Worm (Caenorhabditis elegans) whole organism, late embryonic: ENCODE data around the gene snr-3.

Experiments
- C08G9.2 ChIP-seq: sonication (generic microtip); optimal IDR thresholded peaks from 2 replicates; lab custom pipeline; 2016; ENCODE audit warnings: mild to moderate bottlenecking, missing genetic modification characterization, moderate library complexity, missing compliant biosample characterization
- F13H6.1 ChIP-seq: sonication (generic microtip); optimal IDR thresholded peaks from 2 replicates; lab custom pipeline; 2016; ENCODE audit warnings: missing genetic modification characterization, missing compliant biosample characterization
- K02D7.2 ChIP-seq: sonication (generic microtip); optimal IDR thresholded peaks from 2 replicates; lab custom pipeline; 2017; ENCODE audit warnings: mild to moderate bottlenecking, missing genetic modification characterization, missing compliant biosample characterization
- K09A11.1 ChIP-seq: sonication (generic microtip); optimal IDR thresholded peaks from 2 replicates; lab custom pipeline; 2017; ENCODE audit warnings: antibody characterized with exemption, mild to moderate bottlenecking, missing genetic modification characterization, missing compliant biosample characterization; ENCODE audit not compliant: insufficient read depth
- Y22D7AL.16 ChIP-seq: sonication (generic microtip); optimal IDR thresholded peaks from 2 replicates; lab custom pipeline; 2016; ENCODE audit warnings: missing genetic modification characterization, missing compliant biosample characterization
- ahr-1 ChIP-seq: sonication (generic microtip); optimal IDR thresholded peaks from 2 replicates; lab custom pipeline; 2016; ENCODE audit warnings: missing genetic modification characterization, missing compliant biosample characterization
- ceh-14 ChIP-seq: sonication (generic microtip); optimal IDR thresholded peaks from 2 replicates; lab custom pipeline; 2016; ENCODE audit warnings: missing genotype, missing genetic modification characterization, missing compliant biosample characterization
- ceh-18 ChIP-seq: sonication (generic microtip); optimal IDR thresholded peaks from 2 replicates; lab custom pipeline; 2016; ENCODE audit warnings: missing genetic modification characterization, missing compliant biosample characterization
- ceh-19 ChIP-seq: fragments of 200-800 bp; sonication (Bioruptor generic); optimal IDR thresholded peaks from 2 replicates; lab custom pipeline; 2018; ENCODE audit warnings: mild to moderate bottlenecking, missing genetic modification characterization, missing compliant biosample characterization
- ceh-22 ChIP-seq: sonication (generic microtip); optimal IDR thresholded peaks from 2 replicates; lab custom pipeline; 2017; ENCODE audit warnings: missing biosample characterization, missing genetic modification characterization
- ceh-30 ChIP-seq: fragments of 150-350 bp; optimal IDR thresholded peaks from 2 replicates; lab custom pipeline; 2014; ENCODE audit warnings: missing biosample characterization, missing genetic modification characterization
- ceh-34 ChIP-seq: sonication (generic microtip); optimal IDR thresholded peaks from 2 replicates; lab custom pipeline; 2016; ENCODE audit warnings: mild to moderate bottlenecking, missing genetic modification characterization, missing compliant biosample characterization
- ceh-45 ChIP-seq: fragments of 200-800 bp; sonication (Bioruptor generic); IDR thresholded peaks from 2 replicates; pipeline ENCODE4 v1.3.6; 2022; ENCODE audit warnings: missing genetic modification reagents, missing genetic modification characterization, missing compliant biosample characterization
- che-1 ChIP-seq: sonication (generic microtip); optimal IDR thresholded peaks from 2 replicates; lab custom pipeline; 2016; ENCODE audit warnings: mild to moderate bottlenecking, missing genetic modification characterization, missing compliant biosample characterization
- dmd-4 ChIP-seq: sonication (generic microtip); optimal IDR thresholded peaks from 2 replicates; lab custom pipeline; 2016; ENCODE audit warnings: borderline replicate concordance, missing genetic modification characterization, missing compliant biosample characterization
- ets-4 ChIP-seq: sonication (generic microtip); optimal IDR thresholded peaks from 2 replicates; lab custom pipeline; 2016; ENCODE audit warnings: missing genetic modification characterization, missing compliant biosample characterization
- eyg-1 ChIP-seq: sonication (generic microtip); optimal IDR thresholded peaks from 2 replicates; lab custom pipeline; 2016; ENCODE audit warnings: missing genotype, missing genetic modification characterization, missing compliant biosample characterization
- fkh-6 ChIP-seq: sonication (generic microtip); optimal IDR thresholded peaks from 2 replicates; lab custom pipeline; 2016; ENCODE audit warnings: missing genetic modification characterization, missing compliant biosample characterization
- hlh-30 ChIP-seq: sonication (generic microtip); optimal IDR thresholded peaks from 2 replicates; lab custom pipeline; 2017; ENCODE audit warnings: antibody characterized with exemption, missing genetic modification characterization, missing compliant biosample characterization; ENCODE audit not compliant: insufficient read depth
- hlh-6 ChIP-seq: sonication (generic microtip); optimal IDR thresholded peaks from 2 replicates; lab custom pipeline; 2016; ENCODE audit warnings: missing genotype, missing genetic modification characterization, missing compliant biosample characterization
- lim-6 ChIP-seq: sonication (generic microtip); optimal IDR thresholded peaks from 2 replicates; lab custom pipeline; 2016; ENCODE audit warnings: missing genetic modification characterization, missing compliant biosample characterization
- lin-11 ChIP-seq: fragments of 200-800 bp; sonication (Bioruptor generic); optimal IDR thresholded peaks from 2 replicates; lab custom pipeline; 2018; ENCODE audit warnings: mild to moderate bottlenecking, missing genetic modification characterization, missing compliant biosample characterization
- mec-3 ChIP-seq: sonication (generic microtip); optimal IDR thresholded peaks from 2 replicates; lab custom pipeline; 2016; ENCODE audit warnings: borderline replicate concordance, missing genetic modification characterization, missing compliant biosample characterization
- nfya-1 ChIP-seq: sonication (generic microtip); optimal IDR thresholded peaks from 2 replicates; lab custom pipeline; 2017; ENCODE audit warnings: missing genetic modification characterization, mild to moderate bottlenecking, missing compliant biosample characterization, antibody characterized with exemption, moderate library complexity
- nhr-11 ChIP-seq: fragments of 150-350 bp; optimal IDR thresholded peaks from 2 replicates; lab custom pipeline; 2014; ENCODE audit warnings: missing biosample characterization, missing genetic modification characterization
- nhr-232 ChIP-seq: sonication (generic microtip); optimal IDR thresholded peaks from 2 replicates; lab custom pipeline; 2016; ENCODE audit warnings: missing genetic modification characterization, missing compliant biosample characterization
- npax-4 ChIP-seq: sonication (generic microtip); optimal IDR thresholded peaks from 2 replicates; lab custom pipeline; 2016; ENCODE audit warnings: missing genetic modification characterization, missing compliant biosample characterization
- pag-3 ChIP-seq: sonication (generic microtip); optimal IDR thresholded peaks from 2 replicates; lab custom pipeline; 2016; ENCODE audit warnings: missing compliant biosample characterization, missing genetic modification characterization, borderline replicate concordance
- pat-9 ChIP-seq: fragments of 200-800 bp; sonication (Bioruptor generic); optimal IDR thresholded peaks from 2 replicates; lab custom pipeline; 2018; ENCODE audit warnings: mild to moderate bottlenecking, missing genetic modification characterization, moderate library complexity, missing compliant biosample characterization
- pax-1 ChIP-seq: fragments of 150-350 bp; optimal IDR thresholded peaks from 2 replicates; lab custom pipeline; 2014; ENCODE audit warnings: missing biosample characterization, missing genetic modification characterization
- pha-2 ChIP-seq: sonication (generic microtip); optimal IDR thresholded peaks from 2 replicates; lab custom pipeline; 2017; ENCODE audit warnings: mild to moderate bottlenecking, missing genetic modification characterization, missing compliant biosample characterization
- pros-1 ChIP-seq: fragments of 150-350 bp; optimal IDR thresholded peaks from 2 replicates; lab custom pipeline; 2014; ENCODE audit warnings: missing biosample characterization, missing genetic modification reagents, missing genetic modification characterization
- rnt-1 ChIP-seq: sonication (generic microtip); optimal IDR thresholded peaks from 2 replicates; lab custom pipeline; 2016; ENCODE audit warnings: missing genetic modification characterization, missing compliant biosample characterization
- sox-2 ChIP-seq: fragments of 200-800 bp; sonication (Bioruptor generic); IDR thresholded peaks from 2 replicates; pipeline ENCODE4 v1.3.6; 2022; ENCODE audit warnings: missing genetic modification reagents, missing genetic modification characterization, missing compliant biosample characterization
- sox-4 ChIP-seq: sonication (generic microtip); optimal IDR thresholded peaks from 2 replicates; lab custom pipeline; 2017; ENCODE audit warnings: mild to moderate bottlenecking, missing genetic modification characterization, inconsistent platforms, missing compliant biosample characterization
- syd-9 ChIP-seq: sonication (generic microtip); optimal IDR thresholded peaks from 2 replicates; lab custom pipeline; 2016; ENCODE audit warnings: mild to moderate bottlenecking, missing genetic modification characterization, moderate library complexity, missing compliant biosample characterization
- ttx-3 ChIP-seq: sonication (generic microtip); optimal IDR thresholded peaks from 2 replicates; lab custom pipeline; 2016; ENCODE audit warnings: missing genetic modification reagents, missing genetic modification characterization, missing compliant biosample characterization
- unc-3 ChIP-seq, 2 experiments: fragments of 200-800 bp in 1 of 2; sonication (Bioruptor generic) in 1 of 2; sonication (generic microtip) in 1 of 2; conservative IDR thresholded peaks in 1 of 2; optimal IDR thresholded peaks in 1 of 2; 2 replicates each; pipeline versions ENCODE4 v1.3.6 to Lab custom; 2016 to 2022; ENCODE audit warnings: missing compliant biosample characterization in 2 of 2, missing genetic modification characterization in 2 of 2, missing genetic modification reagents in 1 of 2
- unc-42 ChIP-seq: sonication (generic microtip); optimal IDR thresholded peaks from 2 replicates; lab custom pipeline; 2016; ENCODE audit warnings: missing genotype, missing genetic modification characterization, missing compliant biosample characterization
- unc-86 ChIP-seq: sonication (generic microtip); optimal IDR thresholded peaks from 2 replicates; lab custom pipeline; 2016; ENCODE audit warnings: missing genetic modification characterization, missing compliant biosample characterization
- zip-5 ChIP-seq: sonication (generic microtip); optimal IDR thresholded peaks from 2 replicates; lab custom pipeline; 2016; ENCODE audit warnings: missing genetic modification characterization, missing compliant biosample characterization

snr-3 gene

DNA sequence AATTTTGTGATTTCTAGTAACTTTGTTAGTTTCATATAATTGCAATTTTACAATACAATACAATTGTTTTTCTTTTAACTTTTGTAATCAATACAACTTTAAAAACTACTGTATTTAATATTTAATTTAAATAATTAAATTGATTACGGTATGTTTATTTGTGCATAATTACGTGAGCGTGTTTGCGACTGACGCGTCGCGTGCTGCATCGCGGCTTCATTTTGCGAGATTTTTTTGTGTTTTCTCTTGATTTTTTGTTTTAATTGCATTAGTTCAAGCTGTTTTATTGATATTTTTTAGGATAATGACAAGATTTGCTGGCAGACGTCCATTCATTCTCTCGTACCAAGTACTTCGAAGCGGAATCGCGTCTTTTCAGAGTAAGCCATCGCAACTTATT, 12.9 kb downstream of the snr-3 start, which contains the start of gene T28D9.4:
T28D9.4 (plus strand) TSS at position 301 of the 400 bp plus-strand sequence.
- TF ChIP-seq pat-9 (tag; lab: Kevin White, UChicago) (no peak), C08G9.2 (no peak), Y22D7AL.16 (tag; lab: Kevin White, UChicago) (no peak), ceh-30 (tag; lab: Kevin White, UChicago) (no peak), pros-1 (tag; lab: Kevin White, UChicago) (no peak), ttx-3 (tag; lab: Kevin White, UChicago) (no peak), npax-4 (tag; lab: Kevin White, UChicago) (no peak), ceh-34 (tag; lab: Kevin White, UChicago) (no peak), ets-4 (no peak), unc-86 (tag; lab: Kevin White, UChicago) (no peak), mec-3 (tag; lab: Kevin White, UChicago) (no peak), syd-9 (tag; lab: Kevin White, UChicago) (no peak)

DNA sequence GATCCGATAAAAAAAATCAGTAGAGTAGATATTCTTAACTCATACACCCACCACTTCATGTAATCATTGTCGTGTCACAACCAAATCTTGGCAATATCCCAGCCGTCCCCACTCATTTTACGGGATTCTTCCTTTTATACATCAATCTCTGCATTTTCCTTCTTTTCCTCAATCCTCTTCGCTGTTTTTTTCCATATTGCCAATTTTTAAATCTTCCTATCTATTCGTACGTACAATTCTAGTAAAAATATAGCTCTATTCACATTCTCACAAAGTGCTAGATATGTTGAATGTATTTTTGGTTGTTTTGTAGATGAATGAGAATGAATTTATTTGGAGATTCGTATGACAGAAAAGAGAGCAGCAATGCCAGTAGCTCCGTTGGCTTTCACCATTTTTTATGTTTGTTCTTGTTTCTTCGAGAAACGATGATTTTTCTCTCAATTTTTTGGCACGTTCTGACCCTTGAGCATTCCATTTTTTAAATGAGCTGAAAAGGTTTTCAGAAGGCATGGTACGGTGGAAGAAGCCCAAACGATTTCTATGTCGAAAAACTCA, 14.3 kb downstream of the snr-3 start, which contains the start of gene T28D9.16:
T28D9.16 (plus strand) TSS at position 508 of the 558 bp plus-strand sequence.
- TF ChIP-seq eyg-1 (no peak), ceh-22 (tag; lab: Kevin White, UChicago) (no peak), ahr-1 (tag; lab: Kevin White, UChicago) (no peak), K09A11.1 (tag; lab: Kevin White, UChicago) (no peak), che-1 (tag; lab: Kevin White, UChicago) (no peak), Y22D7AL.16 (tag; lab: Kevin White, UChicago) (no peak), hlh-6 (tag; lab: Kevin White, UChicago) (no peak), ets-4 (no peak), syd-9 (tag; lab: Kevin White, UChicago) (no peak), ceh-14 (tag; lab: Kevin White, UChicago) (no peak), sox-2 (GFP tag; lab: Robert Waterston, UW) (no peak), sox-4 (tag; lab: Kevin White, UChicago) (no peak), nfya-1 (tag; lab: Kevin White, UChicago) (no peak), hlh-30 (tag; lab: Kevin White, UChicago) (no peak), lim-6 (tag; lab: Kevin White, UChicago) (no peak), zip-5 (tag; lab: Kevin White, UChicago) (no peak), ceh-34 (tag; lab: Kevin White, UChicago) (no peak), unc-3 (GFP tag; conservative IDR thresholded peaks at IDR 0.05; lab: Robert Waterston, UW) (no peak), unc-3 (tag; optimal IDR thresholded peaks at IDR 0.05; lab: Kevin White, UChicago) (no peak), fkh-6 (no peak)

DNA sequence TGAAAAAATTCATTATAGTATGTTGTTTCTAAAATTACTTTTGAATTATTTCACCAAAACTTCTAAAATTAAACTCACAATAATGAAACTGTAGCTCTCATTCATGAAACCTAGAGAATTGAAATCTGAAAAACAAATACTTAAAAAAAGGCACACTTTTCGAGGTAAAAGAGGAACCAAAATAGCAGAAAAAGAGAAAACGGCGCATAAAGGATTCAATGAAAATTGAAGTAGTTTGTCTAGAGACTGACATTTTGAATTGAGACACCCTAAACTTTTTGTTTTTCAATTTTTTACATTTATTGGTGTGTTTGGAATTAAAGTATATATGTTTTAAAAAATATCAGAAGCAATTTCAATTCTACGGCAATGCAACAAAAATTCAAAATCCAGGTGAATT, 18.6 kb downstream of the snr-3 start, which contains the start of gene dgk-5:
dgk-5 (minus strand) TSS at position 101 of the 400 bp plus-strand sequence.
- no peak for TF ChIP-seq pha-2 (tag; lab: Kevin White, UChicago)
- TF ChIP-seq rnt-1, result no peak
- TF ChIP-seq pat-9 (tag; lab: Kevin White, UChicago), result no peak
- TF ChIP-seq ceh-45 (GFP tag; lab: Robert Waterston, UW), result no peak
- no peak for TF ChIP-seq pax-1 (tag; lab: Kevin White, UChicago)
- TF ChIP-seq, all 69 proteins: peak for 0

DNA sequence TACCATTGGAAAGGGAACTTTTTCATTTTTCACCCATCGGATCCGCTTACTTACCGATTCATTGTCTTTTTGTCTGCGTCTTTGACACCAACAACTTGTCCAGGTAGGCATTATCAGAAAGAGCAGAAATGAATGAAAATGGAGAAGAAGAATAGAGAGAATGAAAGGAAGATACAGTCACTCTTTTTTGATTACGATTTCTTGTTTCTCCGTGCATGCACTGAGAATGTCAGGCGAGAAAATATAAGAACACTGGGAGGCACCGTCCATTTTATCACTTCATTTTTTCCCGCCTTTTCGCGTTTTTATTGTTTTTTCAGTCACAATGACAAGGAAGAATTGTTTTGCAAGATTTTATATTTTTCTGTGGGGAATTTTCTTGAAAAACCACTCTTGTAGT, 20.2 kb downstream of the snr-3 start:
- no peak for TF ChIP-seq ets-4
- no peak for TF ChIP-seq sox-4 (tag; lab: Kevin White, UChicago)
- no peak for TF ChIP-seq F13H6.1 (tag; lab: Kevin White, UChicago)
- no peak for TF ChIP-seq pag-3 (tag; lab: Kevin White, UChicago)
- no peak for TF ChIP-seq ceh-14 (tag; lab: Kevin White, UChicago)
- TF ChIP-seq rnt-1, result no peak
- TF ChIP-seq ceh-19 (GFP tag; lab: Kevin White, UChicago), result no peak
- no peak for TF ChIP-seq mec-3 (tag; lab: Kevin White, UChicago)
- no peak for TF ChIP-seq unc-42 (tag; lab: Kevin White, UChicago)
- TF ChIP-seq ceh-22 (tag; lab: Kevin White, UChicago), result no peak
- TF ChIP-seq nhr-232 (tag; lab: Kevin White, UChicago), result no peak
- TF ChIP-seq ceh-30 (tag; lab: Kevin White, UChicago), result no peak
- TF ChIP-seq K02D7.2 (tag; lab: Kevin White, UChicago), result no peak
- no peak for TF ChIP-seq dmd-4 (tag; lab: Kevin White, UChicago)
- no peak for TF ChIP-seq lin-11
- TF ChIP-seq hlh-30 (tag; lab: Kevin White, UChicago), result no peak
- TF ChIP-seq nhr-11, result no peak
- no peak for TF ChIP-seq K09A11.1 (tag; lab: Kevin White, UChicago)
- no peak for TF ChIP-seq ceh-18 (tag; lab: Kevin White, UChicago)
